Worm (Caenorhabditis elegans) whole organism, L2 larva: Measurements from ENCODE around the gene fbxa-169.

ENCODE experiments used
- F13H6.1 ChIP-seq: sonication (generic microtip); optimal IDR thresholded peaks from 2 replicates; lab custom pipeline; 2016; ENCODE audit warnings: missing genetic modification characterization, missing compliant biosample characterization
- aly-2 ChIP-seq: fragments of 150-350 bp; optimal IDR thresholded peaks from 2 replicates; lab custom pipeline; 2014; ENCODE audit warnings: missing biosample characterization, missing genetic modification characterization
- ceh-82 ChIP-seq: fragments of 150-350 bp; optimal IDR thresholded peaks from 2 replicates; lab custom pipeline; 2014; ENCODE audit warnings: missing biosample characterization, missing genetic modification characterization
- nhr-237 ChIP-seq: fragments of 150-350 bp; optimal IDR thresholded peaks from 2 replicates; lab custom pipeline; 2014; ENCODE audit warnings: missing biosample characterization, missing genetic modification characterization
- snpc-4 ChIP-seq: fragments of 150-350 bp; optimal IDR thresholded peaks from 2 replicates; lab custom pipeline; 2014; ENCODE audit warnings: missing biosample characterization, missing genetic modification characterization
- unc-39 ChIP-seq: fragments of 150-350 bp; optimal IDR thresholded peaks from 2 replicates; lab custom pipeline; 2014; ENCODE audit warnings: missing biosample characterization, missing genetic modification characterization
- ztf-1 ChIP-seq: fragments of 200-800 bp; sonication (Bioruptor generic); conservative IDR thresholded peaks from 2 replicates; pipeline ENCODE4 v1.3.6; 2022; ENCODE audit warnings: missing genetic modification characterization, missing compliant biosample characterization
- ztf-4 ChIP-seq: fragments of 150-350 bp; optimal IDR thresholded peaks from 2 replicates; lab custom pipeline; 2014; ENCODE audit warnings: missing biosample characterization, missing genetic modification characterization

ce11 chrII:13637464-13637863 is 10.9 kb upstream of the fbxa-169 start:
- no peak for TF ChIP-seq unc-39 (tag; lab: Kevin White, UChicago)
- no peak for TF ChIP-seq snpc-4
- no peak for TF ChIP-seq aly-2 (tag; lab: Kevin White, UChicago)
- TF ChIP-seq F13H6.1 (tag; lab: Kevin White, UChicago): no peak
- TF ChIP-seq nhr-237 (tag; lab: Kevin White, UChicago): no peak
- TF ChIP-seq ztf-1 (GFP tag; lab: Robert Waterston, UW): no peak
- TF ChIP-seq ztf-4: no peak
- TF ChIP-seq ceh-82: no peak
